Worm (Caenorhabditis elegans): ENCODE results near the gene str-8.

DNA sequence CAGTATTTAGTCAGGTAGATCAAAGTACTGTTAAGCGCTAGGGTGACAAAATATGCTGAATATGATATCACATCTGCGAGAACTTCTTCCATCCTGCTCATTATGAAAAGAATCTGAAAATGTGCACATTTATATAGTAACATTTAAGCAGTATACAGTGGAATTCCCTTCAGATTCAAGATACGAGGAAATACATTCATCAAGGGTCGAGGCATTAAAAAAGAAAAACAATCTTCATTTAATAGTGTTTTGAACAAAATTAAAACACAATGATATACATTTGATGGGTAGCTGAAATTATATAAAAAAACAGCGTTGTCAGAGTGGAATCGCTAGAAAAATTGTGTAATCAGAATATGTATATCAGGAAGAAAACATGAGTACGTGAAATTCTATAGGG lies 19.1 kb upstream of the str-8 start, which contains the start of gene str-27:
- no peak for TF ChIP-seq med-1 (GFP tag; optimal IDR thresholded peaks at IDR 0.05; ENCODE audit: insufficient read depth)
- no peak for TF ChIP-seq cog-1 (tag; optimal IDR thresholded peaks at IDR 0.05)
- no peak for TF ChIP-seq tab-1 (GFP tag; IDR thresholded peaks at IDR 0.05)
- TF ChIP-seq ztf-23 (GFP tag; IDR thresholded peaks at IDR 0.05) = no peak
